Fruit fly (Drosophila melanogaster): ENCODE results near the gene CG5439.
"Not testable (repeated sequence)": the region's sequence is repeated elsewhere in the genome, so short reads cannot be mapped to it uniquely, and the experiment has no call there.

Gene CG5439

DNA sequence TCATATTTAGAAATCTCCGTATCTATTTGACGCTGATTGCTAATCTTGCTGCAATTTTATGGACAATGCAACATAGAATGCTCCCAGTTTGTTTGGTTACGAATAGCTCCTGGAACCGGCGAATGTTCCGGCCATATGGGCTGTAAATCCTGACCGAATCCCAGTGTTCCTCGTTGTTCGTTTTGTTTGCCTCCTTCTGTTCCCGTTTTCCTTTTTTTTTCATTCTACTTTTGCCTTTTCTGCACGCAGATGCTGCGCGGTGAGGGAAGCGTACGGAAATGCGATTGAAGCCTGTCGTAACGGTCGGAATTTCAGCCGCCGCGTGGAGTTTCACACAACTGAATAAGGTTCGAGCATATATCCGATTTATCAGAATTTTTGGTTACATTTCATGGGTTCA is 827 bp upstream of the CG5439 start, which contains the start of gene CG43925:
TSS of gene CG43925 (plus strand) at position 301 of the 400 bp plus-strand sequence.
- no peak for TF ChIP-seq CG17801 (GFP tag; optimal IDR thresholded peaks at IDR 0.05; ENCODE audit: partially characterized antibody)

DNA sequence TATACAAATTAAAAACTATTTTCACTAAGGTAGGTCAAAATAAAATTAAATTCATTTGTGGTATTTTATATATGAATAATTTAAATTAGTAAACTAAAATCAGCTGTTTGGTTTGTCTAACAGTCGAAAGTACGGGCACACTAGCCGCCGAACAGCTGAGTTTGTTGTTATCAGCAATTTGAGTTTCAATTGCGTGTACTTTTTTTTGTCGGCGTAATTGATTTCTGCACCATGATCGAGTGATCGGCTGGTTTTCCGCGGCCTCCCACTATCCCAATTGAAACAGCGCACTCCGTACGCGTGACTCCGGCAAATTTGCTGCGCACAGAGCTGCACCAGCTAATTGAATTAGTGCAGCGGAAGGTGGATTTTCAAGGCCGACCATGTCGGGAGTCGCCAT is 2.1 kb downstream of the CG5439 start, which contains the start of gene Alg7:
TSS of gene Alg7 (plus strand) at position 153 of the 400 bp plus-strand sequence.
- TF ChIP-seq CG17801 (GFP tag; optimal IDR thresholded peaks at IDR 0.05; ENCODE audit: partially characterized antibody) = peak; percentile 21

DNA sequence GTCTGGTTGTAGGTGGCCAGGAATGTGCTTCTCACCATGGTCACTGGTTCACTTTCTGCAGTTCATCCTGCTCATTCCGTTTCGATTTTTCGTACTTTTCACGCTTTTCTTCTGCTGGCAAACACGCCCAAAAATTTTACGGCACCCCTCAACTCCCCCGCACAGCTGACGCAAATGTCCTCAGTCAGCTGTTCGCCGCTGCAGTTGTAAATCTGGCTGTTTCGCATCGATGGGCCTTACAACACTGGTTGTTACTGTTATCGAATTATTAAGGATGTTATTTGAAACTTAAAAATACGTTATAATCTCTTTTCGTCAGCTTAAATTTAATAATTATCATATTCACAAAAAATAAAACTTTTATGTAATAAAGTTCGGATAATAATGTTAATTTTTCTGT is 5.5 kb downstream of the CG5439 start, which contains the start of gene Mgat3:
TSS of gene Mgat3 (minus strand) at position 182 of the 400 bp plus-strand sequence.
- TF ChIP-seq CG17801 (GFP tag; optimal IDR thresholded peaks at IDR 0.05; ENCODE audit: partially characterized antibody) = no peak

DNA sequence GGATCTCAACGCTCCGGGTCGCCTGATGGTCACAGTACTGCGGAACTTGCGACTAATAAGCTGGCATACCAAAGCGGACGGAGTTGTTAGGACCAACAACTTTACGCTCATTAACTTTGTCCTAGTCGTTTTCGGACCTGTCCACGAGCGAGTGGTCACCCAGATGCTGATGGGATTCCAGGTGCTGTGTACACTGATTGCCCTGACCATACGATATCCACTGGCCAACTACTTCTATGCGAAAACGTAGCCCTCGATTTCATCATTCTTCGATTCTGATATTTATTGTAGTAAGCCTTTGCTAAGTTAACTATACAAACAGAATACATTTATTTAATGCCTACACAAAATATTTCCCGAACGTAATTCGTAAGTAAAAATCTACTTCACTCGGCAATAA is 6.2 kb downstream of the CG5439 start, which contains the start of gene Rsph1:
TSS of gene Rsph1 (plus strand) at position 301 of the 400 bp plus-strand sequence.
- TF ChIP-seq CG17801 (GFP tag; optimal IDR thresholded peaks at IDR 0.05; ENCODE audit: partially characterized antibody) = no peak

DNA sequence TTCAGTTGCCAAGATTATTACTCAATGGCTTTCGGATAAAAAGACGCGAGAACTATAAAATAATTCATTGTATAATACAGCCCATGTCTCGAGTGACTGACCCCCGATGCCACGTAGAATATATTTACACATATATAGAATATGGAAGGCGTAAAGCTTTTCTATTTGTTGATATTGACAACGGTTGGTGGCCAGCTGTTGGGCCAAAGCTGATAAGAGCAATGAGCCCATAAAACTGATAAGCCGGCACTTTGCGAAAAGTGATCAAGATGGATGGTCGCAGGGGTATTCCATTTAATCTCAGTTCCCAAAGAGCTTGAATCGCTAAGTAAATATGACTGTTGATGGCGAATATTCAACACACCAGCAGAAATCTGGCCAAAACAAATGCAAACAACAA is 13.6 kb downstream of the CG5439 start:
- peak; percentile 23 for TF ChIP-seq CG17801 (GFP tag; optimal IDR thresholded peaks at IDR 0.05; ENCODE audit: partially characterized antibody)

DNA sequence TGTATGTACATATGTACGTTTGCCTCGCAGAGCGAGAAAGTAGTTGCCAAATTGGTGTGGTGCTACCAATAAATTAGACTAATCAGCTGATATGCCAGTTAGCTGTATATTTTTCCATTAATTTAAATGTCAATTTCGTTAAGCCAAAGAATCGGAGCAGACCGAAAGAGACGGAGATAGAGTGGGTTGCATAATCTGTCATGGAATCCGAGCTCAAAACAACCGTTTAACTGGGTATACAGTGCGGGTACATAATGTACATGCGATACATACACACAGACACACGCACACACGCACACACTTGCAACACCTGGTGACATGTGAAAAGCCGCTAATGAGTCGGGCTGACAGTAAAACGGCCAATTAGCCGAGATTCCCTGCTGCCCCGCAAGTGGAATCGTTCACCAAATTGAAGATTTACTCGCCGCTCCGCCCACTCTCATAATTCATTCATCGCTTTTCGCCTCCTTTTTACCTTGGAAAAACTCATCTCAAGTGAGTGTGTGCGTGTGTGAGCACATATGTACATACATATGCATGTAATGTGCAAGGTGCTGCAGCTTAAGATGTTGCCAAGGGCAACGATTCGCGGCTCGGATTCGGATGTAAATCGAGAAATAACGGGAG is 14.2 kb downstream of the CG5439 start:
- TF ChIP-seq CG17801 (GFP tag; optimal IDR thresholded peaks at IDR 0.05; ENCODE audit: partially characterized antibody) = no peak

DNA sequence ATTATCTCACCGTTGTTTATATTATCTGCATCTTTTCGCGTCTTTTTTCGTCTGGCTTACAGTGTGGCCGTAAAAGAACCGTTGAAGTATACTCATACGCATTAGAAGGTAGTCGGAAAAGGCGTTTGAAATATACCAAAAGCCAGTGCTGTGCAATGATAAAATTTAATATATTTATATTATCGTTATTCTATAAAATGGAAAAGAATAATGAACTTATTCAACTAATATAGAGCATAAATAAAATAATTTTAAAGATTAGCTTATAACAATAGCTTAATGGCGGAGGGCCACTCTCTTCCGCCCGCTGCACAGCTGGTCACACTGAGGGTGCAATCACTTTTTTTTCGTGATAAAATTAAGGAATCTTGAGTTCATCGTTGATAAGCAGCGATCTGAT is 14.9 kb downstream of the CG5439 start, which contains the start of the genes CG16974 and Edem2:
TSS of gene CG16974 (minus strand) at position 86 of the 400 bp plus-strand sequence.
TSS of gene Edem2 (plus strand) at position 308 of the 400 bp plus-strand sequence.
- TF ChIP-seq CG17801 (GFP tag; optimal IDR thresholded peaks at IDR 0.05; ENCODE audit: partially characterized antibody) = peak; percentile 78

DNA sequence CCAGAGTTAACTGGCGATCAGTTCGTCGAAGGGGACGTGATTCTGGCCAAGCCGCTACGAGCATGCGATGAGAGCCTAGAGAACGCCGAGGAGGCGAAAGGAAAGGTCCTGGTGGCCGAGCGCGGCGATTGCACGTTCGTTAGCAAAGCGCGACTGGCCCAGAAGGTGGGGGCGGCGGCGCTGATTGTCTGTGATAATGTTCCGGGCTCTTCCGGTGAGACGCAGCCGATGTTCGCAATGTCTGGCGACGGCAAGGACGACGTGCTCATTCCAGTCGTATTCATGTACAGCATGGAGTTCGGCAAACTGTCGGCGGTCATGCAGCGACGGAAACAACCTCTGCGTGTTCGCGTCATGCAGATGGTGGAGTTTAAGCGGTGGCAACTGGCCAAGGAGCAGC is 18.9 kb downstream of the CG5439 start:
- no peak for TF ChIP-seq CG17801 (GFP tag; optimal IDR thresholded peaks at IDR 0.05; ENCODE audit: partially characterized antibody)

DNA sequence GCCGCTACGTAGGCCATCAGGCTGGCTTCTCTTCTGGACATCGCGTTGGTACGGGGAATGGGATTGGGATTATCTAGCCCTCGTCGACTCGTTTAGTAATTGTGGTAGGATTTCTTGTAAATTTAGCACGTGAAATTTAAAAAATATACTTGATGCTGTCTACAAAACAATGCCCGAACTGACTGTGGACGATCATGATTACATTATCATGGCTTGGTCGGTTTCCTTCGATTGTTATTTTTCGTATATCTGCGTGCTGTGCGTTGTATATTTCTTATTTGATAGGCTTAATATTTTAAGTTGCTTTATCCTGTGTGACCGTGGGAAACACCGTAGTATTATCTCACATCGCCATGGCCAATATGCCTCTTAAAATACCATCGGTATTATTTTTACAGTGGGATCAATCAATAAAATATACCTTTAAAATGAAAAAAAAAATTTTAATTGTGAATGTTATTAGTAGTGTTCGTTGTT is 26.0 kb downstream of the CG5439 start, which contains the start of gene CG16972:
TSS of gene CG16972 (minus strand) at position 336 of the 477 bp plus-strand sequence.
- TF ChIP-seq CG17801 (GFP tag; optimal IDR thresholded peaks at IDR 0.05; ENCODE audit: partially characterized antibody) = peak; percentile 12

DNA sequence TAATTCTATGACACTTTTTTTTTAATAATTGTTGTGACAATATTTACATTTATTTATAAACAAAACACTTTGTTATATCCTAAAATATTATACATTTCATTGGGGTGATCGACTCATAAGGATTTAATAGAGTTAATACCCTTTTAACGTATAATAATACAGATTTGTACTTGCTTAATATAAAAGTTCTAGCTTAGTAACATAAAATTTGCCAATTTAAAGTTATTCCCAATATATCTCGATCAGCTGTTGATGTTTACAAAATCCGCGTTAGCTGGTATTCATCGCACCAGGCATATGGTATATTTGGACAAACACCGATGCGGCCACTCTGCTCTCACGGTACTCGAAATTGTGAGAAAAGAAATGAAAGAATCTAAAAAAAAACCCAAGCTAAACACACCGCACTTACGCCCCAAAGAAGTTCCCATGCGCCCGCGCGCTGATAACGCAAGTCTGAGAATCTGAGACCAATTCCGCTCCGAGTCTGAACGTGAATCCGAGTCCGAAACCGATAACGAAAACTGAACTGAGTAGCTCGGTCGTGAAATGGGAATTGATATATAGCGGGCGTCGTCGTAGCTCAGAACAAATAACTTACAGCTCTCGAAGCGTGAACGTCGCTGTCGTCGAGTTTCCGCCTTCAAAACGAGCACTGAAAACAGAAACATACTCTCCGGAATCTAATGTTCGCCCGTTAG is 26.6 kb downstream of the CG5439 start, which contains the start of gene Pect:
TSS of gene Pect (plus strand) at position 326 of the 701 bp plus-strand sequence.
- TF ChIP-seq CG17801 (GFP tag; optimal IDR thresholded peaks at IDR 0.05; ENCODE audit: partially characterized antibody) = peak; percentile 21

DNA sequence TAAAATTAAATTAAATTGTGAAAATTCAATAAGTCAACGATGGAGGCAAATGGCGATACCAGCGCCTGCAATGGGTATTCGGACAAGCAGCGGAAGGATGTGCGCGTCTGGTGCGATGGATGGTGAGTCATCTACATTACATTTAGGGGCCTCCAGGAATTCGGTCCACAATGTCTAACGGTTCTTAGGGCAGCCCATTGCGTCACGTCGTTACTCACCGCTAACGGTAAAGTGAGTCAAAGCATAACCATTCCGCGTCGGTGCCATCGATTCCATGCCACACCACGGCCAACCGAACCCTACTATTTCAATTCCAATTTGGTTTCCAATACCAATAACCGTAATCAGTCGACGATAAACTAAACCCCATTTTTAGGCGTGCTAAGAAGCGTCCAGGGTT is 27.2 kb downstream of the CG5439 start:
- no peak for TF ChIP-seq CG17801 (GFP tag; optimal IDR thresholded peaks at IDR 0.05; ENCODE audit: partially characterized antibody)

DNA sequence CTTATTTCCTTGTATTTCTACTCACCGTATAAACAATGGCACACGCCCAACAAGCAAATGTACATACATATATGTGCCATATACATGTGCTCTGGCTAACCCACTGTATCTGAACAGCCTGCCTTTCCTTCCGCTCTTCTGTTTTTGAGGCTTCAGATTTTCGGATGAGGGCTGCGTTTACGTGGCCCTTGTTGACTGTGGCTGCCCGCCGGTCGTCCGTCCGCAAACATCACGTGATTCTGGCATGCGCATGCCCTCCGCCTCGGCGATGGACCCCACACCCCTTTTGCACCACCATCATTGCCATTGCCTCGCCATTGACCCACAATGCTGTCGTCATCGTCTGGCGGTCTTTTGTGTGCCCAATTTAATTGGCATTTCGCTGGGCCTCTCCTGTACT is 28.3 kb downstream of the CG5439 start:
- TF ChIP-seq CG17801 (GFP tag; optimal IDR thresholded peaks at IDR 0.05; ENCODE audit: partially characterized antibody) = peak; percentile 6

DNA sequence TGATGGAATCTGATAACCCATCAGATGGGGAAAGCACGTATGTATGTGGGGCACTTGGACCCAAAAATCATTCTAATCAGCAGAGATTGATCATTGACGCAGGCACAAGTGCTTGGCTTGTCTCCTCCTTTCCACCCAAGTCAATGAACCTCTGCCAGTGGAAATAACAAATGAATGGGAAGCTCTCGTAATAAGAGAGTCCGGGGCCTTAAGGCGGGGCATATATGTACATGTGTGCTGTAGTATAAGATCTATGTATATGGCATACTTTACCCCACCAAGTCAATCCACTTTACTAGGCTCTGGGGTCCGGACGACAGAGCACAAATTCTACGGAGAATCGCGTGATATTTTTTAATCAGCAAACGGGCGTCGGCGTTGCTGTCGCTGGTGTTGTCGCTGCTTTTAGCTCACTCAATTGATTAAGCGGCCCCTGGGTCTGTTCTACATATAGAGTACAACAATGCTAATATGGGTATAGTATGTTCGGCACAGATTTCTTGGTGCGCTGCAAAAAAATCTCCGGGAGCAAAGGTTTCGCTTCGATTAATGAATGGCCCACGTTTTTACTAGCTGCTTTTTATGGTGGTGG is 29.2 kb downstream of the CG5439 start:
- peak; percentile 26 for TF ChIP-seq CG17801 (GFP tag; optimal IDR thresholded peaks at IDR 0.05; ENCODE audit: partially characterized antibody)

DNA sequence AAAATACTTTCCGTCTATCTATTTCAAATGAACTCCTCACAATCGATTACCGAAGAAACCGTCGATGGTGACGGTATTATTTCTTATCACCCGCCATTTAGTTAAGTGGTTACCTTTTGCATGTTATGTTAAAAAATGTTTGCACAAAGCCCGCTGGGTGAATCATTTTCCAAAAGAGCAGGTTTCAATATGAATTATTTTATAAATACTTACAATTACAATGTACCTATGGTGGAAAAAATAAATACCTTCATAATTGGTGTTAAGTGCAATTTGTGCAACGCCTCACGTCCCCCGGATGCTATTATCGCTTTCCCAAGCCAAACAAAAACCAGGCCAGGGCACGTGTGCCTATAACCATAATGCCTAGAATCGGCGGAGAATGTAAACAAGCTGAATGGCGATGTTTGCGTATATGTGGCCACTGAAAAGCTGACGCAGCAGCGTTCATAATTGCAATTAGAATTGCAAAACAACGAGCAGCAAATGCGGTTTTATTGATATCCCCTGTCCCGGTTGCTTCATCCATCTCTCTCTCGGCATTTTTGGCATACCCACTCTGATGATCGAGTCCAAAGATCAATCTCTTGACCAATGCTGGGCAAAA is 30.0 kb downstream of the CG5439 start:
- peak; percentile 41 for TF ChIP-seq CG17801 (GFP tag; optimal IDR thresholded peaks at IDR 0.05; ENCODE audit: partially characterized antibody)

DNA sequence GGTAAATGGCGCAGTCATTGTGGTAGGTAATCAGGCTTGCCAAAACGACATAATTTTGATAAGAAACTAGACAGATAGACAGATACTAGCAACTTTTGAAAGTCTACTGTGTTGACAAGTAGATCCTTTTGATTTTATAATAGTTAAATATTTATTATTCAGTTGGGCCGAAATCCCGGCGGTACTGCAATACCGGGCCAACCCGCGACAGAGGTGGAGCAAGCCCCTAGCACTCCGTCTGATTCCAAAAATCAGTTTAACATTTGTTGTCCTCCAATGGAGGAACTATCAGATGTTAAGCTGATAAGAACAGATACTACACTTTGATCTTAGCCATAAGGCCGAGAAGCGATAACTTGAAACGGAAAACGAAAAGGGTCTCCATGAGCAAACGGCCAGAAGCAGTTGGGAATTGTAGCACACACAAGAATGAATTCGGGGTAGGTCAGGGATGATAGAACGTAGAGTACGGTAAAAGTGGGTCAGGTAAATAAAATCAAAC is 34.9 kb downstream of the CG5439 start, which contains the start of gene CG15482:
TSS of gene CG15482 (minus strand) at position 51 of the 502 bp plus-strand sequence.
- not testable (repeated sequence) for TF ChIP-seq CG17801 (GFP tag; optimal IDR thresholded peaks at IDR 0.05; ENCODE audit: partially characterized antibody)

All from ovary, adult (tissue).